Worm (Caenorhabditis elegans) whole organism, late embryonic: ENCODE data around the gene F16G10.6.

Experiments
- C08G9.2 ChIP-seq: sonication (generic microtip); optimal IDR thresholded peaks from 2 replicates; lab custom pipeline; 2016; ENCODE audit warnings: mild to moderate bottlenecking, missing genetic modification characterization, moderate library complexity, missing compliant biosample characterization
- C38D4.7 ChIP-seq: fragments of 200-800 bp; sonication (Bioruptor generic); optimal IDR thresholded peaks from 2 replicates; lab custom pipeline; 2018; ENCODE audit warnings: mild to moderate bottlenecking, missing genetic modification characterization, moderate library complexity, missing compliant biosample characterization
- F13H6.1 ChIP-seq: sonication (generic microtip); optimal IDR thresholded peaks from 2 replicates; lab custom pipeline; 2016; ENCODE audit warnings: missing genetic modification characterization, missing compliant biosample characterization
- K02D7.2 ChIP-seq: sonication (generic microtip); optimal IDR thresholded peaks from 2 replicates; lab custom pipeline; 2017; ENCODE audit warnings: mild to moderate bottlenecking, missing genetic modification characterization, missing compliant biosample characterization
- K09A11.1 ChIP-seq: sonication (generic microtip); optimal IDR thresholded peaks from 2 replicates; lab custom pipeline; 2017; ENCODE audit warnings: antibody characterized with exemption, mild to moderate bottlenecking, missing genetic modification characterization, missing compliant biosample characterization; ENCODE audit not compliant: insufficient read depth
- Y22D7AL.16 ChIP-seq: sonication (generic microtip); optimal IDR thresholded peaks from 2 replicates; lab custom pipeline; 2016; ENCODE audit warnings: missing genetic modification characterization, missing compliant biosample characterization
- ahr-1 ChIP-seq: sonication (generic microtip); optimal IDR thresholded peaks from 2 replicates; lab custom pipeline; 2016; ENCODE audit warnings: missing genetic modification characterization, missing compliant biosample characterization
- ceh-14 ChIP-seq: sonication (generic microtip); optimal IDR thresholded peaks from 2 replicates; lab custom pipeline; 2016; ENCODE audit warnings: missing genotype, missing genetic modification characterization, missing compliant biosample characterization
- ceh-18 ChIP-seq: sonication (generic microtip); optimal IDR thresholded peaks from 2 replicates; lab custom pipeline; 2016; ENCODE audit warnings: missing genetic modification characterization, missing compliant biosample characterization
- ceh-22 ChIP-seq: sonication (generic microtip); optimal IDR thresholded peaks from 2 replicates; lab custom pipeline; 2017; ENCODE audit warnings: missing biosample characterization, missing genetic modification characterization
- ceh-24 ChIP-seq: sonication (generic microtip); optimal IDR thresholded peaks from 2 replicates; lab custom pipeline; 2016; ENCODE audit warnings: mild to moderate bottlenecking, missing genetic modification characterization, missing compliant biosample characterization
- ceh-30 ChIP-seq: fragments of 150-350 bp; optimal IDR thresholded peaks from 2 replicates; lab custom pipeline; 2014; ENCODE audit warnings: missing biosample characterization, missing genetic modification characterization
- ceh-31 ChIP-seq: sonication (generic microtip); optimal IDR thresholded peaks from 2 replicates; lab custom pipeline; 2016; ENCODE audit warnings: missing genetic modification characterization, missing compliant biosample characterization
- ceh-48 ChIP-seq: sonication (generic microtip); optimal IDR thresholded peaks from 2 replicates; lab custom pipeline; 2016; ENCODE audit warnings: missing genetic modification characterization, inconsistent platforms, missing compliant biosample characterization
- che-1 ChIP-seq: sonication (generic microtip); optimal IDR thresholded peaks from 2 replicates; lab custom pipeline; 2016; ENCODE audit warnings: mild to moderate bottlenecking, missing genetic modification characterization, missing compliant biosample characterization
- dve-1 ChIP-seq: sonication (generic microtip); optimal IDR thresholded peaks from 2 replicates; lab custom pipeline; 2017; ENCODE audit warnings: antibody characterized with exemption, mild to moderate bottlenecking, missing genetic modification characterization, missing compliant biosample characterization
- elt-2 ChIP-seq: sonication (generic microtip); optimal IDR thresholded peaks from 2 replicates; lab custom pipeline; 2016; ENCODE audit warnings: missing genetic modification reagents, missing genetic modification characterization, missing compliant biosample characterization
- ets-4 ChIP-seq: sonication (generic microtip); optimal IDR thresholded peaks from 2 replicates; lab custom pipeline; 2016; ENCODE audit warnings: missing genetic modification characterization, missing compliant biosample characterization
- fkh-6 ChIP-seq: sonication (generic microtip); optimal IDR thresholded peaks from 2 replicates; lab custom pipeline; 2016; ENCODE audit warnings: missing genetic modification characterization, missing compliant biosample characterization
- hlh-15 ChIP-seq: sonication (generic microtip); optimal IDR thresholded peaks from 2 replicates; lab custom pipeline; 2016; ENCODE audit warnings: missing genetic modification characterization, missing compliant biosample characterization
- hlh-30 ChIP-seq: sonication (generic microtip); optimal IDR thresholded peaks from 2 replicates; lab custom pipeline; 2017; ENCODE audit warnings: antibody characterized with exemption, missing genetic modification characterization, missing compliant biosample characterization; ENCODE audit not compliant: insufficient read depth
- lin-11 ChIP-seq: fragments of 200-800 bp; sonication (Bioruptor generic); optimal IDR thresholded peaks from 2 replicates; lab custom pipeline; 2018; ENCODE audit warnings: mild to moderate bottlenecking, missing genetic modification characterization, missing compliant biosample characterization
- madf-2 ChIP-seq: sonication (generic microtip); optimal IDR thresholded peaks from 2 replicates; lab custom pipeline; 2017; ENCODE audit warnings: missing genetic modification characterization, missing compliant biosample characterization
- nfya-1 ChIP-seq: sonication (generic microtip); optimal IDR thresholded peaks from 2 replicates; lab custom pipeline; 2017; ENCODE audit warnings: missing genetic modification characterization, mild to moderate bottlenecking, missing compliant biosample characterization, antibody characterized with exemption, moderate library complexity
- nhr-232 ChIP-seq: sonication (generic microtip); optimal IDR thresholded peaks from 2 replicates; lab custom pipeline; 2016; ENCODE audit warnings: missing genetic modification characterization, missing compliant biosample characterization
- odd-2 ChIP-seq: sonication (generic microtip); optimal IDR thresholded peaks from 2 replicates; lab custom pipeline; 2017; ENCODE audit warnings: antibody characterized with exemption, mild to moderate bottlenecking, missing genetic modification characterization, missing compliant biosample characterization
- pag-3 ChIP-seq: sonication (generic microtip); optimal IDR thresholded peaks from 2 replicates; lab custom pipeline; 2016; ENCODE audit warnings: missing compliant biosample characterization, missing genetic modification characterization, borderline replicate concordance
- pax-1 ChIP-seq: fragments of 150-350 bp; optimal IDR thresholded peaks from 2 replicates; lab custom pipeline; 2014; ENCODE audit warnings: missing biosample characterization, missing genetic modification characterization
- pha-4 ChIP-seq: fragments of 150-350 bp; optimal IDR thresholded peaks from 2 replicates; lab custom pipeline; 2018; ENCODE audit warnings: missing biosample characterization, missing genetic modification reagents, missing genetic modification characterization
- pqm-1 ChIP-seq: sonication (generic microtip); optimal IDR thresholded peaks from 2 replicates; lab custom pipeline; 2016; ENCODE audit warnings: missing genetic modification characterization, missing compliant biosample characterization
- pros-1 ChIP-seq: fragments of 150-350 bp; optimal IDR thresholded peaks from 2 replicates; lab custom pipeline; 2014; ENCODE audit warnings: missing biosample characterization, missing genetic modification reagents, missing genetic modification characterization
- sdc-2 ChIP-seq: sonication (generic microtip); optimal IDR thresholded peaks from 2 replicates; lab custom pipeline; 2016; ENCODE audit warnings: missing genotype, missing genetic modification characterization, missing compliant biosample characterization
- syd-9 ChIP-seq: sonication (generic microtip); optimal IDR thresholded peaks from 2 replicates; lab custom pipeline; 2016; ENCODE audit warnings: mild to moderate bottlenecking, missing genetic modification characterization, moderate library complexity, missing compliant biosample characterization
- tbx-7 ChIP-seq: sonication (generic microtip); optimal IDR thresholded peaks from 2 replicates; lab custom pipeline; 2016; ENCODE audit warnings: missing genotype, missing genetic modification characterization, missing compliant biosample characterization
- ttx-3 ChIP-seq: sonication (generic microtip); optimal IDR thresholded peaks from 2 replicates; lab custom pipeline; 2016; ENCODE audit warnings: missing genetic modification reagents, missing genetic modification characterization, missing compliant biosample characterization
- unc-86 ChIP-seq: sonication (generic microtip); optimal IDR thresholded peaks from 2 replicates; lab custom pipeline; 2016; ENCODE audit warnings: missing genetic modification characterization, missing compliant biosample characterization

F16G10.6 gene

ce11 chrII:2377751-2378150 lies at the start of gene F16G10.6:
TSS of gene F16G10.6 (minus strand) at chrII:2377851.
- TF ChIP-seq sdc-2 (tag; lab: Kevin White, UChicago) = no peak
- no peak for TF ChIP-seq ceh-14
- no peak for TF ChIP-seq ceh-48
- no peak for TF ChIP-seq odd-2 (tag; lab: Kevin White, UChicago)
- TF ChIP-seq ceh-22 (tag; lab: Kevin White, UChicago) = no peak
- TF ChIP-seq K02D7.2 (tag; lab: Kevin White, UChicago) = no peak
- TF ChIP-seq madf-2 (tag; lab: Kevin White, UChicago) = no peak
- no peak for TF ChIP-seq ceh-30
- no peak for TF ChIP-seq Y22D7AL.16 (tag; lab: Kevin White, UChicago)
- no peak for TF ChIP-seq K09A11.1
- no peak for TF ChIP-seq pha-4
- TF ChIP-seq dve-1 (tag; lab: Kevin White, UChicago) = no peak
- TF ChIP-seq ahr-1 (tag; lab: Kevin White, UChicago) = no peak
- no peak for TF ChIP-seq C38D4.7
- TF ChIP-seq ceh-24 = no peak
- no peak for TF ChIP-seq C08G9.2 (tag; lab: Kevin White, UChicago)
- TF ChIP-seq pag-3 (tag; lab: Kevin White, UChicago) = no peak
- TF ChIP-seq elt-2 = no peak
- TF ChIP-seq pros-1 = no peak

- TF ChIP-seq hlh-15 (tag; lab: Kevin White, UChicago) (no peak), ceh-14 (no peak), unc-86 (tag; lab: Kevin White, UChicago) (no peak), pha-4 (no peak), C08G9.2 (tag; lab: Kevin White, UChicago) (no peak), fkh-6 (tag; lab: Kevin White, UChicago) (no peak), ceh-24 (no peak), syd-9 (no peak)
Measured at ce11 chrII:2422427-2422826, 44.8 kb upstream of the F16G10.6 start.

- TF ChIP-seq K09A11.1 (no peak), pha-4 (no peak), lin-11 (no peak), ceh-30 (no peak), tbx-7 (no peak), nhr-232 (tag; lab: Kevin White, UChicago) (no peak), pqm-1 (tag; lab: Kevin White, UChicago) (no peak), F13H6.1 (tag; lab: Kevin White, UChicago) (no peak), madf-2 (tag; lab: Kevin White, UChicago) (no peak), hlh-30 (tag; lab: Kevin White, UChicago) (no peak), hlh-15 (tag; lab: Kevin White, UChicago) (no peak), nfya-1 (tag; lab: Kevin White, UChicago) (no peak), ceh-31 (tag; lab: Kevin White, UChicago) (no peak), ceh-18 (tag; lab: Kevin White, UChicago) (no peak), che-1 (no peak), ceh-24 (no peak), ttx-3 (tag; lab: Kevin White, UChicago) (no peak)
Measured at ce11 chrII:2421905-2422304, 44.3 kb upstream of the F16G10.6 start, which contains the start of gene F42G2.2. TSS of gene F42G2.2 (plus strand) at chrII:2422205.

ce11 chrII:2421185-2421584 lies 43.5 kb upstream of the F16G10.6 start:
- TF ChIP-seq ets-4 = no peak
- peak; percentile 24 for TF ChIP-seq elt-2
- no peak for TF ChIP-seq unc-86 (tag; lab: Kevin White, UChicago)

- TF ChIP-seq pax-1 (tag; lab: Kevin White, UChicago) (no peak), elt-2 (peak; percentile 21)
Measured at ce11 chrII:2420685-2421084, 43.0 kb upstream of the F16G10.6 start.
